Fruit fly (Drosophila melanogaster) whole organism, larva: ENCODE results near the gene Pak.
A peak's percentile ranks its signal among the peaks of the same experiment; 100 is the strongest.

Source experiments
- noc ChIP-seq: fragments of 200-800 bp; sonication (Bioruptor generic); optimal IDR thresholded peaks from 3 replicates; lab custom pipeline; 2019; ENCODE audit warnings: missing biosample characterization, mild to moderate bottlenecking, missing genetic modification characterization, moderate library complexity

The Pak gene

DNA sequence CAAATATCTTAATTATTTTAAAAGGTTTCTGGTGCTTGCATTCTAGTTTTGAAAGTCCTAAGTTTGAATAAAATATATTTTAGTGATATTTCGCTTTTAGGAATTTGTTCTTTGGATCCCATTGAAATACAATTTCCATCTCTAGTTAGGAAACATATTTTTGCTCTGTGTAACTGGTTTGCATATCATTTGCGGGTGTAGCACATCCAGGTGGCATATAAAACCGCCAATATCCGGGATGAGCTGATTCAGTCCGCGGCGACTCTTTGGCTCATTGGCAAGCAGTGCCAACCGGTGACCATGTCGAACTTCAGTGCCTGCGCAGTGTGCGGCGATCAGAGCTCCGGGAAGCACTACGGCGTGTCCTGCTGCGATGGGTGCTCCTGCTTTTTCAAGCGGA lies 1.8 kb upstream of the Pak start, which contains the start of gene Hr83:
Hr83 (plus strand) TSS at position 301 of the 400 bp plus-strand sequence.
- TF ChIP-seq noc = no peak

DNA sequence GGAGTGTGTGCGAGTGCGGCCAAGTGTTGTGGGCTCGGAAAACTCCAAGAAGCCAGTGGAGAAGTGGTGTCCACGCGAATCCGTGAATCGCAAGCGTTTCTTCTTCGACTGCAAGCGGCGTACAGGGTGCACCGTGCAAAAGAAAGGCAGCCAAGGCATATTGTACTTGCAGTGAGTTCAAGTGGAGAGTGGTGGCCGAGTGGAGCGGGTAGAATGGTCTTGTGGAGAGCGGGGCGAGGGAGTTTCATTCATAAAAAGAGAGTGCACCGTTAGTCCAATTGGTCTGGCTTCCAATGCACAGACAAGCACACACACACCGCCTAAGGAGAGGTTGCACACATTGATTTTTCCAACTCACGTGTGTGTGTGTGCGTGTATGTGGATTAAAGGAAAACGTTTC lies 485 bp downstream of the Pak start:
- TF ChIP-seq noc = no peak

DNA sequence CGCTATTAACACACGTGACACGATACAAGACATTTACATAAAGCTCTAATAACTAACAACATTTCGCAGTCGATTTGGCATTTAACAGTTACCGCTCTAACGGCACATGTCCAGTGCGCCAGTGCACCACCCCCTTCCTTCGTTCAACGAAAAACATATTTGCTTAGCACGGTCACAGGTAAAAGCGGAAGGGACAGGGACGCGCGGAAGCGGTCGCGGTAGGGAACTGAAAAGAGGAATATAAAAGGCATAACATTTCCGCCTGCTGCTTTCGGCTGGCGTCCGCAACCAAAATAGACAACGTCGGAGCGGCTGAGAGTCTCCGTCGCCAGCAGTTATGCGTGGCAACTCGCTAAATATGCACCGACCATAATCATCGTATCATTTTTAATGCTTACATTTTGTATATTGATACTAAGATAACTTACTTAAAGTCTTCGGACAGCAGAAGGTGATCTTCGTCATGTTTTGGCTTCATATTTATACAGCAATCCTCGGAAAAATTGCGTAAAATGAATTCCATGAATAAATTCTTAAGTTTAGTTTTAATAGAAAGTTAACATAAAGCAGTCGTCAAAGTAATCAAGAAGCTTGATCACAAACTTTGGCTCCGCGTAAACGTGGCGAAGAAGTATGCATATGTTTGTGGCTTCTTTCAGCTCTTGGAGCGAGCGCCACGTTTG lies 1.1 kb downstream of the Pak start:
- TF ChIP-seq noc = peak; percentile 19

DNA sequence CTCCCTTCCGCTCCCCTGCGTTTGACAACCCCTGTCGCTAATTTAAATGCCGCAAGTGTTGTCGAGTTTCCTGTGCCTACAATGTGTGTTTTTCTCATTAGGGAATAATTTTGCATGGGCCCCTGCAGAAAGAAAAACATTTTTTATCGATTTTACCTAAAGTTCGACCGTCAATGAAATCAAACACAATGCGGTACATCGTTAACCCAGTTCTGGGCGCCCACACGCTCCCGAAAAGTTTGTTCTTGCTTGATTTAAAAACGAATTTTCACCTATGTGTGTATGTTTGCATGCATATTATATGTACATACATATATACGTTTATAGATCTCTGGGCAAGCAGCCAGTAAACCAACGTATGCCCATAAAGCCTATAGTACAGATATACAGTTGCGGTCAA lies 1.7 kb downstream of the Pak start:
- no peak for TF ChIP-seq noc

DNA sequence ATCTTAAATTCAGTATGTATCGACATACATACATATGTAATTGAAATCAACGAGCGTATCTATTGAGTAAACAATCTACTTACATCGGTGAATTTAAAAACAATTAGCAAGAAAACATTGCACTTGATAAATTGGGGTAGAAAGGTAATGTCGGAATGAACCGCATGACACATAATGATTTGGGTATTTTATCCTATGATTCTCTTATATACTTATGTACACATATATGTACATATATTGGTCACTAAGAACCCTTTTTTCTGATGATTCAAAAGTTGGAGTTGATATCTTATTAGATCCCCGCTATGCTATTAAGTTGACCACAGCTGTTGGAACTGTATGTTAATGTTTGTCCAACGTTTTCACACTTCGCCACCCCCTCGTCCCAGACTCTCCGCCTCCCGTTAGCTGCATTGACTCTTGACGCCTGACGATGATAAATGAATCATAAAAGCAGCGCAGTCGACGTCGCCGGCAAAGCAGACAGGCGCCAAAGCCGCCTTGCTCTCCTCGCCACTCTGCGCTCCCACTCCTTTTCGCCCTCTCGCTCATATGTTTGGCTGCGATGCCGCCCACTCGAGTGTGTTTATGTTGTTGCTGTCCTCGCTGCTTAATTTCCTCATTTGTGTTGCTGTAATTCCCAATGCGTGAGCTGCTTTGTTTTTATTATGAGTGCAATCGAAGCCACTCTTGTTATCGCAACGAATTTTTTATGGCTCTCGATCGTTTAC lies 2.4 kb downstream of the Pak start:
- TF ChIP-seq noc = peak; percentile 15

DNA sequence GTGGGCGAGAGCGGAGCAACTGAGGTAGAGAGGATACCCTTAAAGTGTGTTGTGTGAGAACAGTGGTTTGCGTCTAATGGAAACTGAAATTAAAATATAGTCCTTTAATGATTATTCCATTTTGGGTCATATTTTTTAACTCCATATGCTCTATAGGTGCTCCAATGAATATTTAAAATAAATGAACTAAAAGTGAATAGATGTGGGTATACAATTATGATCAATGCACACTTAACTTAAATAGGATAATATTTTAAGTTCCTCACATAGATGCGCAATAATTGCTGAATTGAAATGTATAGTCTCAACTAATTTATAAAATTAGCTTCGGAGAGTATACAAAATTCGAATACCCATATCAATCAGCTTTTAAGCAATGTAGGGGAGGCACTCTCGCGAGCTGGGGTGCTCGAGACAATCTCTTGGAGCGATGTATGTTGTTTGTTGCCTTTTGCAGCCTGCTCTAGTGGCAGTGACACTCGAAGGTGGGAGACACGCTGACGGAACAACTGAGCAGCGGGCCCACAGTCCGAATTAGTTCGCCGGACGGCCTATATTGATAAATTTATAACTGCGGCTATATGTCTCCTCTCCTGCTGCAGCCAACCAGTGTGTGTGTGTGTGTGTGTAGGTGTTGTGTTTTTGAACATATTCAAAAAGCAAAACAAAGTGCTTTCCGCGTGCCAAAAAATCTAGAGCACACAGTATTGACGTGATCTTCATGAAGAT lies 3.1 kb downstream of the Pak start:
- TF ChIP-seq noc = peak; percentile 91

DNA sequence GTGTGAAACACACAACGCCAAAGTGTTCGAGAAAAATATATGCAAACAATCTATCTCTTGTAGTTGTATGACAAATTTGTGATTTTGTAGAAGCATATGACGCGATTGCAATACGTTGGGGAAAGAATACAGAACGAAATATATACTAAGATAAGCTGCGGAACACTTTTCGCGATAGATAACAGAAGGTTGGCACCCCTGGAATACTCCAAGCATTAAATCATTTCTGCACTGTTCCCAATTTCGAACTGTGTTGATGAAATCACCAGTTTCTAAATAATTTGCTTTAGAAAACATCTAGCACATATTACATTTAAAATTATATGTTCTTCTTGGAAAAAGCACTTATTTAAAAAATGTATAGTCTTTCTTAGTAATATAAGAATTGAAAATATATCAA lies 3.7 kb downstream of the Pak start:
- TF ChIP-seq noc = no peak

DNA sequence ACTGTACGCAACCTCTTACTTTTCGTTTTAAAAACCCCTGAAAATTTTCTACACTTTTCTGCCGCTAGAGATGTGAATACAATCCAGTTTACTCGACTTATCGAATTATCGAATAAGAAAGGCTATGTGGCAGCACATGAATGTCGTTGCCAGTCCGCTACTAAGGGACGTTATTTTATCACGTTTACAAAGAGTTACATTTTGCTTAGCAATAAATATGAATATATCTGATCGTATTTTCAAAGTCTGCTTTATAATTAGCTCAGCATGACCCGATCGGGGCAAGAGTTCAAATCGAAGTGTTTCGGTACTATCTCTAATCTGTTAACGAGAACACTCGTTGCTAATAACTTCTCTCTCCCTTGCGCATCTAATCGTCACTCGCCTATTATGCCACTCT lies 17.4 kb downstream of the Pak start, which contains the start of gene CG42724:
CG42724 (minus strand) TSS at position 189 of the 400 bp plus-strand sequence.
- no peak for TF ChIP-seq noc

DNA sequence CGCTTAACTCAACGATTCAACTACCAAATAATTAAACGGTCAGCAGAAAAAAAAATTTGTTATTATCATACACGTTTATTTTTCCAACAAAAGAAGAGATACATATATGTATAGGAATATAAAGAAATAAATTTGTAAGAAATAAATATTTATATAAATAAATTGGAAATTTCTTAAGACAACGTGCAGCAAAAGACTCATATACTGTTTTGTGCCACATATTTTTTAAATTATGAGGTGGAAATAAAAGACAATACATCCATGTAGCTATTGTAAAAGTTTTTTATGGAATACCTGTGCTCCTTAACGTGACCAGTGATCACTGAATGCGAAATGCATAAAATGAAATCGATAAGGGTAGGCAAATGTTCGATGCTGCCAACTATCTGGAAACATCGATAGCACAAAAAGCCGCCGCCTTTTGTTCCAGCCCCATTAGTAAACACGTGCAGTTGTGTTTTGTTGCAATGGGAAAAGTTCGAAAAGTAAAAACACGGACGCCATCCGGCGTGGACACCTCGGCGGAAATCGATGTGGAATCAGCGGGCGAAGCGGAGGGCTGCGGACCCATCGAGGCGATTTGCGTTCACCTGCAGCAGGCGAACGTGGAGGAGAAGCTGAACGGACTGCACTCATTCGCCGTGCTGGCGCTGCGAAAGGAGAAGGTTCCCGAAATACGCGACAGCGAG lies 18.0 kb downstream of the Pak start, which contains the start of gene CG10286:
CG10286 (plus strand) TSS at position 416 of the 689 bp plus-strand sequence.
- no peak for TF ChIP-seq noc

DNA sequence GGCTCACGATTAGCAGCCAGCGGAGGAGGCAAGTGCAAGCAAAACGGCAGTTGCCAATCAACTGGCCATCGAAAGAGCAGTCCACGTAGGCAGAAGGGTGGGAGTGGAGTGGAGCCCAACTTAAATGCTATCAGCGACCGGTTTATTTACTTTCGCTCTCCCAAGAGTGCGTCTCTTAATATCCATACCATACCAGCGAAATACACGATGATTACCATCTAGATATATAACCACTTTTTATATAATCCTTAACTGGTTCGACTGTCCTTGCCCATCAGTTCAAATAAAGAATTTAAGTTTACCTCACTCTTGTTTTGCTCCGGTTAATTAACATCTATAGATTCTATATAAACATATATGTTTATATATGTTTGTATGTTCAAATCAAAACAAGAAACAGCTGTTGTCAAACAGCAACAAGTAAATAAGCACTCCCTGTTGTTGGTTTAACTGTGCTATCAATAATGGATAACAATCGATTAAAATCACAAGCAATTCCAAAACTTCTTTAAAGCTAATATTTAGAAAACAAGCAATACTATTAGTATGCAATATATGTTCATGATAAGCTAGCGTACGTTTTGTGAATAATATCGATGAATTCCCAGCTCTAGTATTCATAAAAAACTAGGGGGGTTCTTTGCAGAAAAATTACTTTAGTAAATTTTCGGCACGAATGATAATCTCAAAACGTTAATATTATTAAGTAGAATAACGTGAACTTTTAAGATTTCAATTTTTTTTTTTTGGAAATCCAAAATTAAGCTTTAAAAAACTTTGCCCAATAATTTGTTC lies 23.0 kb downstream of the Pak start:
- TF ChIP-seq noc = peak; percentile 21

DNA sequence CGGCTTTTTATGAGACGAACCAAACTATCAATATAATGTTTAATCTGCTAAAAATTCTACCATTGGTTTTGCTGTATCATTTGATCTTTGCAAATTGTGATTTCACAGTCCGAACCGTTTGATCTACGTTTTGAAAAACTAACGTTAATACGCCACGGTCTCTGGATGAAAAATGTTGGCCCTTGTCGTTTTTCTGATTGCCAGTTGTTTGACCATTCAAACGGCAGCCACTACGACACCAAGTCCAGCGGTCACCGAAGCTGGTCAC lies 23.5 kb downstream of the Pak start, which contains the start of gene CG42564:
CG42564 (plus strand) TSS at position 169 of the 268 bp plus-strand sequence.
- no peak for TF ChIP-seq noc

DNA sequence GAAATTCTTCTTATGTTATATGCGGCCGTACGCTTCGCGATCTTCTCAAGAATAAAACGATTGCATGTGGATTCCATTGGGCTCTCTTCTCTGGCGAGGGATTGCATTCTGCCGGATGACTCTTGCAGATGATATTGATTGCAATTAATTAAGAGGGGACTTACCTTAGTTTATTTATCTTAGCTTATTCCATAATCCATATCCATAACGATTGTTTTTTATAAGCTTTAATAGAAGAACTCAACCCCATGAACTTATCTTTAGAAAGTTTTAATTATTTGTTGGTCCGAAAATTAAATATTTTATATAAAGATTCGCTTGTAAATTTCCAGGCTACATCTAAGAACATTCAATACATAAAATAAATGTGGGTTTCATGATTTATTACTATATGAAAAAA lies 25.2 kb downstream of the Pak start, which contains the start of gene CRAT:
CRAT (minus strand) TSS at position 101 of the 400 bp plus-strand sequence.
- TF ChIP-seq noc = no peak

DNA sequence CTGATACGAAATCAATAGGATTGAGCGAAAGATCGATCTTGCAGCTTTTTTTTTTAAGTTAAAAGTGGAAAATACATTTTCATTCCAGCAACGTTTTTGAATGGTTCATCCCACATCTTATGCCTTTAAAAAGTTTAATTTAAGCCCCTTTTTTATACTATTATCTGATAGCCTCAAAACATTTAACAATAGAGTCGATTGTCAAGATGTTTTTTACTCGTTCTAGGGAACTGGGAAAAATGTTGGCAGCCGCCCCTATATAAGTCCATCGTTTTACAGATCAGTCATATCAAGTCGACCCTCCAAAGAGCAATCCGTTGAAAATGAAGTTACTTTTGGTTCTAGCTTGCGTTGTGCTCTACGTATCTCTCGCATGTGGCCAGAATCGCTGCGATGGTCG lies 26.8 kb downstream of the Pak start, which contains the start of gene CG42537:
CG42537 (plus strand) TSS at position 301 of the 400 bp plus-strand sequence.
- no peak for TF ChIP-seq noc

DNA sequence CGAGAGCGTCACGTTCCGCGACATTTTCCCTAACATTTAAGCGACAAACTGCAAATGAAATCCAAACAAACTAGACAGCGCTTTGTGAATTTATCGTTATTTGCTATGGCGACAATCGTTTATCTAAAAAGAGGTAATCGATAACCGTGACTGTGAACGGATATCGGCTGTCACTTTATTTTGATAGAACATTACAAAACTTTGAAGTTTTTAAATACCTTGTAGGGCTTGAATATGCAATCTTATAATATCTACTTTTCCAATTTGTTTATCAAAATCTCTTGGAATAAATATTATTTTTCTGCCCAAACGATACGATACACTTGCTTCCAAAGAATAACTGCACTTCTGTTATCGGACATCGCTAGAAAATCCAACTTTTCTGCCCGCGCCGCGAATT lies 29.4 kb downstream of the Pak start, which contains the start of the genes CG1024 and TfIIFalpha:
CG1024 (minus strand) TSS at position 200 of the 400 bp plus-strand sequence.
TfIIFalpha (plus strand) TSS at position 339 of the 400 bp plus-strand sequence.
- no peak for TF ChIP-seq noc

DNA sequence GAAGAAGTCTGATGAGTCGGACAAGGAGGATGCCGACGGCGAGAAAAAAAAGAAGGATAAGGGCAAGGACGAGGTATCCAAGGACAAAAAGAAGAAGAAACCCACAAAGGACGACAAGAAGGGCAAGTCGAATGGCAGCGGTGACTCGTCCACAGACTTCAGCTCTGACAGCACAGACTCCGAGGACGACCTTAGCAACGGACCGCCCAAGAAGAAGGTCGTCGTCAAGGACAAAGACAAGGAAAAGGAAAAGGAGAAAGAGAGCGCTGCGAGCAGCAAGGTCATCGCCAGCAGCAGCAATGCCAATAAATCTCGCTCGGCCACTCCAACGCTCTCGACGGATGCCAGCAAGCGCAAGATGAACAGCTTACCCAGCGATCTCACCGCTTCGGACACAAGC lies 31.1 kb downstream of the Pak start:
- no peak for TF ChIP-seq noc
